Worm (Caenorhabditis elegans) whole organism, mixed stage, embryonic: ENCODE results near the gene clc-17.

Experiments used
- M03D4.4 ChIP-seq: sonication (generic microtip); optimal IDR thresholded peaks from 2 replicates; lab custom pipeline; 2017; ENCODE audit warnings: mild to moderate bottlenecking, missing genetic modification characterization, missing compliant biosample characterization
- bed-3 ChIP-seq: fragments of 200-800 bp; sonication (Bioruptor generic); optimal IDR thresholded peaks from 3 replicates; lab custom pipeline; 2018; ENCODE audit warnings: mild to moderate bottlenecking, missing genetic modification characterization, moderate library complexity, missing compliant biosample characterization
- blmp-1 ChIP-seq: fragments of 150-350 bp; optimal IDR thresholded peaks from 2 replicates; lab custom pipeline; 2014; ENCODE audit warnings: missing biosample characterization, missing genetic modification characterization
- ceh-39 ChIP-seq: fragments of 150-350 bp; optimal IDR thresholded peaks from 2 replicates; lab custom pipeline; 2014; ENCODE audit warnings: missing biosample characterization, missing genetic modification characterization
- ceh-43 ChIP-seq: fragments of 200-800 bp; sonication (Bioruptor generic); optimal IDR thresholded peaks from 2 replicates; lab custom pipeline; 2018; ENCODE audit warnings: mild to moderate bottlenecking, missing genetic modification characterization, moderate library complexity, missing compliant biosample characterization
- ceh-83 ChIP-seq: fragments of 200-800 bp; sonication (Bioruptor generic); optimal IDR thresholded peaks from 2 replicates; lab custom pipeline; 2018; ENCODE audit warnings: mild to moderate bottlenecking, missing genetic modification characterization, missing compliant biosample characterization
- ces-1 ChIP-seq: fragments of 150-350 bp; optimal IDR thresholded peaks from 2 replicates; lab custom pipeline; 2014; ENCODE audit warnings: missing biosample characterization, missing genetic modification reagents, missing genetic modification characterization
- cnd-1 ChIP-seq: fragments of 200-800 bp; sonication (Bioruptor generic); optimal IDR thresholded peaks from 2 replicates; lab custom pipeline; 2018; ENCODE audit warnings: mild to moderate bottlenecking, missing genetic modification characterization, missing compliant biosample characterization
- drap-1 ChIP-seq: fragments of 200-800 bp; sonication (Bioruptor generic); optimal IDR thresholded peaks from 3 replicates; lab custom pipeline; 2018; ENCODE audit warnings: mild to moderate bottlenecking, missing genetic modification characterization, missing compliant biosample characterization
- elt-1 ChIP-seq: sonication (generic microtip); optimal IDR thresholded peaks from 2 replicates; lab custom pipeline; 2017; ENCODE audit warnings: missing genetic modification characterization, mild to moderate bottlenecking, missing compliant biosample characterization, antibody characterized with exemption, moderate library complexity, borderline replicate concordance; ENCODE audit not compliant: insufficient read depth
- flh-1 ChIP-seq: fragments of 200-800 bp; sonication (Bioruptor generic); optimal IDR thresholded peaks from 2 replicates; lab custom pipeline; 2018; ENCODE audit warnings: mild to moderate bottlenecking, missing genetic modification characterization, moderate library complexity, missing compliant biosample characterization
- ham-2 ChIP-seq: fragments of 200-800 bp; sonication (Bioruptor generic); optimal IDR thresholded peaks from 2 replicates; lab custom pipeline; 2018; ENCODE audit warnings: mild to moderate bottlenecking, missing genetic modification characterization, missing compliant biosample characterization
- lsy-2 ChIP-seq: fragments of 150-350 bp; optimal IDR thresholded peaks from 2 replicates; lab custom pipeline; 2014; ENCODE audit warnings: missing biosample characterization, missing genetic modification characterization
- mab-5 ChIP-seq: fragments of 150-350 bp; optimal IDR thresholded peaks from 2 replicates; lab custom pipeline; 2014; ENCODE audit warnings: missing biosample characterization, missing genetic modification characterization
- mep-1 ChIP-seq: fragments of 150-350 bp; optimal IDR thresholded peaks from 2 replicates; lab custom pipeline; 2017; ENCODE audit warnings: missing biosample characterization, missing genetic modification reagents, missing genetic modification characterization, inconsistent platforms
- mls-2 ChIP-seq: sonication (generic microtip); optimal IDR thresholded peaks from 2 replicates; lab custom pipeline; 2016; ENCODE audit warnings: mild to moderate bottlenecking, missing genetic modification characterization, moderate library complexity, missing compliant biosample characterization
- nhr-12 ChIP-seq: fragments of 150-350 bp; optimal IDR thresholded peaks from 2 replicates; lab custom pipeline; 2014; ENCODE audit warnings: missing biosample characterization, missing genetic modification characterization
- nhr-2 ChIP-seq: fragments of 150-350 bp; optimal IDR thresholded peaks from 2 replicates; lab custom pipeline; 2014; ENCODE audit warnings: missing biosample characterization, missing genetic modification characterization
- nhr-237 ChIP-seq: fragments of 150-350 bp; optimal IDR thresholded peaks from 2 replicates; lab custom pipeline; 2014; ENCODE audit warnings: missing biosample characterization, missing genetic modification characterization
- nhr-28 ChIP-seq: fragments of 150-350 bp; optimal IDR thresholded peaks from 2 replicates; lab custom pipeline; 2014; ENCODE audit warnings: missing biosample characterization, missing genetic modification characterization
- nhr-76 ChIP-seq: sonication (generic microtip); optimal IDR thresholded peaks from 2 replicates; lab custom pipeline; 2017; ENCODE audit warnings: missing biosample characterization, missing genetic modification characterization
- pha-4 ChIP-seq: fragments of 150-350 bp; optimal IDR thresholded peaks from 2 replicates; lab custom pipeline; 2018; ENCODE audit warnings: missing biosample characterization, missing genetic modification reagents, missing genetic modification characterization
- snpc-4 ChIP-seq: fragments of 150-350 bp; optimal IDR thresholded peaks from 2 replicates; lab custom pipeline; 2014; ENCODE audit warnings: missing biosample characterization, missing genetic modification characterization
- sptf-1 ChIP-seq: sonication (generic microtip); optimal IDR thresholded peaks from 2 replicates; lab custom pipeline; 2017; ENCODE audit warnings: mild to moderate bottlenecking, missing genetic modification characterization, moderate library complexity, missing compliant biosample characterization
- tbx-8 ChIP-seq: fragments of 200-800 bp; sonication (Bioruptor generic); optimal IDR thresholded peaks from 2 replicates; lab custom pipeline; 2018; ENCODE audit warnings: mild to moderate bottlenecking, missing genetic modification characterization, moderate library complexity, missing compliant biosample characterization
- unc-120 ChIP-seq: sonication (generic microtip); optimal IDR thresholded peaks from 2 replicates; lab custom pipeline; 2017; ENCODE audit warnings: missing genetic modification characterization, missing compliant biosample characterization; ENCODE audit not compliant: poor library complexity, severe bottlenecking
- unc-39 ChIP-seq: fragments of 150-350 bp; optimal IDR thresholded peaks from 2 replicates; lab custom pipeline; 2014; ENCODE audit warnings: missing biosample characterization, missing genetic modification characterization
- unc-62 ChIP-seq: fragments of 150-350 bp; optimal IDR thresholded peaks from 2 replicates; lab custom pipeline; 2014; ENCODE audit warnings: missing biosample characterization, missing genetic modification reagents, missing genetic modification characterization
- zip-8 ChIP-seq: fragments of 150-350 bp; optimal IDR thresholded peaks from 2 replicates; lab custom pipeline; 2014; ENCODE audit warnings: missing biosample characterization, missing genetic modification characterization
- ztf-11 ChIP-seq: fragments of 150-350 bp; optimal IDR thresholded peaks from 2 replicates; lab custom pipeline; 2014; ENCODE audit warnings: missing biosample characterization, missing genetic modification characterization

clc-17 gene

ce11 chrX:11103173-11103572 is 4.0 kb upstream of the clc-17 start:
- TF ChIP-seq M03D4.4 (tag; lab: Kevin White, UChicago) (no peak), tbx-8 (GFP tag; lab: Kevin White, UChicago) (no peak), sptf-1 (tag; lab: Kevin White, UChicago) (no peak), unc-39 (no peak), unc-120 (tag; lab: Kevin White, UChicago) (no peak), bed-3 (no peak), nhr-28 (tag; lab: Kevin White, UChicago) (no peak), blmp-1 (no peak), mab-5 (no peak), ces-1 (GFP tag; lab: Kevin White, UChicago) (no peak), elt-1 (tag; lab: Kevin White, UChicago) (no peak), nhr-2 (no peak), drap-1 (GFP tag; lab: Kevin White, UChicago) (no peak), cnd-1 (no peak)

ce11 chrX:11104883-11105629 is 2.1 kb upstream of the clc-17 start, which contains the start of gene W02H3.1:
Gene W02H3.1 (minus strand): TSS chrX:11105460.
- TF ChIP-seq zip-8 (tag; lab: Kevin White, UChicago) (no peak), lsy-2 (tag; lab: Kevin White, UChicago) (no peak), nhr-28 (tag; lab: Kevin White, UChicago) (no peak), blmp-1 (no peak), elt-1 (tag; lab: Kevin White, UChicago) (no peak), ztf-11 (tag; lab: Kevin White, UChicago) (no peak), unc-62 (GFP tag; lab: Kevin White, UChicago) (no peak), pha-4 (tag; lab: Kevin White, UChicago) (no peak), M03D4.4 (tag; lab: Kevin White, UChicago) (no peak), drap-1 (GFP tag; lab: Kevin White, UChicago) (no peak), mep-1 (tag; lab: Kevin White, UChicago) (no peak), ces-1 (GFP tag; lab: Kevin White, UChicago) (no peak), mls-2 (tag; lab: Kevin White, UChicago) (no peak), nhr-12 (no peak)
- TF ChIP-seq, all 35 proteins: peak for 0

ce11 chrX:11109200-11109599 is 2.0 kb downstream of the clc-17 start, which contains the start of gene grd-1:
Gene grd-1 (plus strand): TSS chrX:11109440.
- TF ChIP-seq mab-5 (no peak), ceh-39 (tag; lab: Kevin White, UChicago) (no peak), bed-3 (no peak), elt-1 (tag; lab: Kevin White, UChicago) (no peak), ham-2 (GFP tag; lab: Kevin White, UChicago) (no peak), unc-120 (tag; lab: Kevin White, UChicago) (no peak), blmp-1 (no peak), ceh-83 (no peak), ztf-11 (tag; lab: Kevin White, UChicago) (no peak)

- no peak for TF ChIP-seq sptf-1 (tag; lab: Kevin White, UChicago)
- TF ChIP-seq snpc-4 = no peak
- no peak for TF ChIP-seq unc-120 (tag; lab: Kevin White, UChicago)
- no peak for TF ChIP-seq bed-3
- TF ChIP-seq nhr-12 = no peak
- no peak for TF ChIP-seq unc-39
- no peak for TF ChIP-seq mab-5
- TF ChIP-seq flh-1 (GFP tag; lab: Kevin White, UChicago) = no peak
- TF ChIP-seq mls-2 (tag; lab: Kevin White, UChicago) = no peak
- TF ChIP-seq nhr-76 (tag; lab: Kevin White, UChicago) = no peak
- TF ChIP-seq elt-1 (tag; lab: Kevin White, UChicago) = no peak
- TF ChIP-seq nhr-237 (tag; lab: Kevin White, UChicago) = no peak
- no peak for TF ChIP-seq nhr-2
- TF ChIP-seq ces-1 (GFP tag; lab: Kevin White, UChicago) = no peak
- TF ChIP-seq ztf-11 (tag; lab: Kevin White, UChicago) = no peak
- no peak for TF ChIP-seq mep-1 (tag; lab: Kevin White, UChicago)
- no peak for TF ChIP-seq ceh-43 (GFP tag; lab: Kevin White, UChicago)
- TF ChIP-seq ceh-83 = no peak
- TF ChIP-seq tbx-8 (GFP tag; lab: Kevin White, UChicago) = no peak
Measured at ce11 chrX:11114420-11114819, 7.2 kb downstream of the clc-17 start.
